Worm (Caenorhabditis elegans) whole organism, L4/young adult: Measurements from ENCODE around the gene ZC404.15.

Experiments used
- W03F9.2 ChIP-seq: fragments of 150-350 bp; optimal IDR thresholded peaks from 2 replicates; lab custom pipeline; 2014; ENCODE audit warnings: missing biosample characterization, missing genetic modification characterization
- dao-5 ChIP-seq: sonication (generic microtip); optimal IDR thresholded peaks from 2 replicates; lab custom pipeline; 2016; ENCODE audit warnings: missing genotype, missing genetic modification characterization, moderate library complexity, missing compliant biosample characterization
- him-1 ChIP-seq: sonication (generic microtip); optimal IDR thresholded peaks from 2 replicates; lab custom pipeline; 2016; ENCODE audit warnings: missing genotype, missing genetic modification reagents, missing genetic modification characterization, missing compliant biosample characterization

- TF ChIP-seq W03F9.2 (tag; lab: Kevin White, UChicago) (no peak), him-1 (tag; lab: Kevin White, UChicago) (no peak), dao-5 (tag; lab: Kevin White, UChicago) (no peak)
Measured at ce11 chrV:6792973-6793372, 12.7 kb downstream of the ZC404.15 start.
